Worm (Caenorhabditis elegans) whole organism, young adult: ENCODE data around the gene hrg-6.

Experiments used
- F33H1.4 ChIP-seq: fragments of 200-800 bp; sonication (Bioruptor generic); IDR thresholded peaks from 2 replicates; pipeline ENCODE4 v1.3.6; 2022; ENCODE audit warnings: missing genetic modification reagents, missing genetic modification characterization, missing compliant biosample characterization
- athp-1 ChIP-seq: sonication (generic microtip); optimal IDR thresholded peaks from 2 replicates; lab custom pipeline; 2017; ENCODE audit warnings: mild to moderate bottlenecking, missing genetic modification characterization, missing compliant biosample characterization
- ceh-58 ChIP-seq: fragments of 200-800 bp; sonication (Bioruptor generic); IDR thresholded peaks from 2 replicates; pipeline ENCODE4 v1.3.6; 2022; ENCODE audit warnings: missing genetic modification characterization, missing compliant biosample characterization
- ets-4 ChIP-seq: fragments of 200-800 bp; sonication (Bioruptor generic); optimal IDR thresholded peaks from 2 replicates; lab custom pipeline; 2018; ENCODE audit warnings: mild to moderate bottlenecking, missing genetic modification characterization, missing compliant biosample characterization
- him-1 ChIP-seq: sonication (generic microtip); optimal IDR thresholded peaks from 2 replicates; lab custom pipeline; 2016; ENCODE audit warnings: missing genotype, missing genetic modification reagents, missing genetic modification characterization, missing compliant biosample characterization
- nhr-120 ChIP-seq: fragments of 200-800 bp; sonication (Bioruptor generic); IDR thresholded peaks from 2 replicates; pipeline ENCODE4 v1.3.6; 2022; ENCODE audit warnings: missing genetic modification characterization, missing compliant biosample characterization
- nhr-90 ChIP-seq: sonication (generic microtip); optimal IDR thresholded peaks from 2 replicates; lab custom pipeline; 2016; ENCODE audit warnings: missing genotype, mild to moderate bottlenecking, missing genetic modification characterization, missing compliant biosample characterization
- unc-130 ChIP-seq: sonication (generic microtip); optimal IDR thresholded peaks from 2 replicates; lab custom pipeline; 2016; ENCODE audit warnings: missing genetic modification reagents, missing genetic modification characterization, missing compliant biosample characterization
- unc-62 ChIP-seq: fragments of 150-350 bp; optimal IDR thresholded peaks from 2 replicates; lab custom pipeline; 2014; ENCODE audit warnings: missing biosample characterization, missing genetic modification reagents, missing genetic modification characterization
- ztf-18 ChIP-seq: sonication (generic microtip); optimal IDR thresholded peaks from 2 replicates; lab custom pipeline; 2016; ENCODE audit warnings: missing genotype, mild to moderate bottlenecking, missing genetic modification characterization, missing compliant biosample characterization

- TF ChIP-seq ceh-58 (GFP tag; lab: Robert Waterston, UW): no peak
- TF ChIP-seq unc-130 (GFP tag; lab: Kevin White, UChicago): no peak
- TF ChIP-seq him-1 (tag; lab: Kevin White, UChicago): no peak
- TF ChIP-seq unc-62 (GFP tag; lab: Kevin White, UChicago): no peak
- TF ChIP-seq athp-1 (tag; lab: Kevin White, UChicago): no peak
- no peak for TF ChIP-seq nhr-90 (tag; lab: Kevin White, UChicago)
- no peak for TF ChIP-seq ztf-18
- TF ChIP-seq ets-4 (GFP tag; lab: Kevin White, UChicago): no peak
- TF ChIP-seq F33H1.4 (GFP tag; lab: Robert Waterston, UW): no peak
- TF ChIP-seq nhr-120 (GFP tag; lab: Robert Waterston, UW): no peak
Measured at ce11 chrIV:11022303-11022702, 10.1 kb upstream of the hrg-6 start, which contains the start of gene alh-3.
